Fruit fly (Drosophila melanogaster) whole organism, embryonic: ENCODE measurements around the gene SoxN.

Experiments used
- Atf-2 ChIP-seq: fragments of 200-800 bp; sonication (Bioruptor generic); optimal IDR thresholded peaks from 2 replicates; lab custom pipeline; 2016; ENCODE audit warnings: missing biosample characterization, missing genetic modification characterization
- Bteb2 ChIP-seq: fragments of 200-800 bp; sonication (Bioruptor generic); optimal IDR thresholded peaks from 2 replicates; lab custom pipeline; 2016; ENCODE audit warnings: missing biosample characterization, missing genetic modification characterization
- CG10267 ChIP-seq: fragments of 200-800 bp; sonication (Bioruptor generic); optimal IDR thresholded peaks from 2 replicates; lab custom pipeline; 2018; ENCODE audit warnings: missing biosample characterization, mild to moderate bottlenecking, missing genetic modification characterization, moderate library complexity
- CG10462 ChIP-seq: fragments of 200-800 bp; sonication (Bioruptor generic); optimal IDR thresholded peaks from 2 replicates; lab custom pipeline; 2016; ENCODE audit warnings: missing biosample characterization, missing genetic modification characterization
- CG10565 ChIP-seq: fragments of 200-800 bp; sonication (Bioruptor generic); optimal IDR thresholded peaks from 3 replicates; lab custom pipeline; 2016; ENCODE audit warnings: missing biosample characterization, mild to moderate bottlenecking, missing genetic modification characterization
- CG10959 ChIP-seq: fragments of 200-800 bp; sonication (Bioruptor generic); IDR thresholded peaks from 2 replicates; pipeline ENCODE4 v1.3.6; 2022; ENCODE audit warnings: missing biosample characterization, missing genetic modification characterization
- CG11247 ChIP-seq: fragments of 200-800 bp; sonication (Bioruptor generic); IDR thresholded peaks from 2 replicates; pipeline ENCODE4 v1.3.6; 2022; ENCODE audit warnings: missing biosample characterization, missing genetic modification characterization
- CG11398 ChIP-seq: fragments of 200-800 bp; sonication (Bioruptor generic); optimal IDR thresholded peaks from 2 replicates; lab custom pipeline; 2016; ENCODE audit warnings: missing biosample characterization, missing genetic modification characterization
- CG11695 ChIP-seq: fragments of 200-800 bp; sonication (Bioruptor generic); IDR thresholded peaks from 3 replicates; pipeline ENCODE4 v1.3.6; 2022; ENCODE audit warnings: missing biosample characterization, missing genetic modification characterization
- CG11723 ChIP-seq: fragments of 200-800 bp; sonication (Bioruptor generic); optimal IDR thresholded peaks from 2 replicates; lab custom pipeline; 2017; ENCODE audit warnings: missing biosample characterization, mild to moderate bottlenecking, missing genetic modification characterization
- CG13123 ChIP-seq: fragments of 200-800 bp; sonication (Bioruptor generic); optimal IDR thresholded peaks from 2 replicates; lab custom pipeline; 2016; ENCODE audit warnings: missing biosample characterization, missing genetic modification characterization
- CG13624 ChIP-seq: fragments of 200-800 bp; sonication (Bioruptor generic); optimal IDR thresholded peaks from 2 replicates; lab custom pipeline; 2016; ENCODE audit warnings: missing biosample characterization, missing genetic modification characterization
- CG15073 ChIP-seq: fragments of 200-800 bp; sonication (Bioruptor generic); optimal IDR thresholded peaks from 2 replicates; lab custom pipeline; 2016; ENCODE audit warnings: missing biosample characterization, missing genetic modification characterization
- CG16779 ChIP-seq: fragments of 200-800 bp; sonication (Bioruptor generic); IDR thresholded peaks from 2 replicates; pipeline ENCODE4 v1.3.6; 2022; ENCODE audit warnings: missing biosample characterization, missing genetic modification characterization
- CG2202 ChIP-seq: fragments of 200-800 bp; sonication (Bioruptor generic); optimal IDR thresholded peaks from 2 replicates; lab custom pipeline; 2018; ENCODE audit warnings: missing biosample characterization, mild to moderate bottlenecking, missing genetic modification characterization
- CG30403 ChIP-seq: fragments of 200-800 bp; sonication (Bioruptor generic); optimal IDR thresholded peaks from 3 replicates; lab custom pipeline; 2016; ENCODE audit warnings: missing biosample characterization, missing genetic modification characterization
- CG3163 ChIP-seq: fragments of 200-800 bp; sonication (Bioruptor generic); optimal IDR thresholded peaks from 3 replicates; lab custom pipeline; 2016; ENCODE audit warnings: missing biosample characterization, missing genetic modification characterization
- CG32532 ChIP-seq: fragments of 200-800 bp; sonication (Bioruptor generic); IDR thresholded peaks from 2 replicates; pipeline ENCODE4 v1.3.6; 2022; ENCODE audit warnings: missing biosample characterization, missing genetic modification characterization
- CG33557 ChIP-seq: fragments of 200-800 bp; sonication (Bioruptor generic); optimal IDR thresholded peaks from 2 replicates; lab custom pipeline; 2019; ENCODE audit warnings: missing biosample characterization, mild to moderate bottlenecking, missing genetic modification characterization, moderate library complexity
- CG3847 ChIP-seq: fragments of 200-800 bp; sonication (Bioruptor generic); IDR thresholded peaks from 2 replicates; pipeline ENCODE4 v1.3.6; 2022; ENCODE audit warnings: missing biosample characterization, missing genetic modification characterization
- CG7271 ChIP-seq: fragments of 200-800 bp; sonication (Bioruptor generic); optimal IDR thresholded peaks from 2 replicates; lab custom pipeline; 2018; ENCODE audit warnings: missing biosample characterization, mild to moderate bottlenecking, missing genetic modification characterization, moderate library complexity
- D19B ChIP-seq: fragments of 200-800 bp; sonication (Bioruptor generic); optimal IDR thresholded peaks from 2 replicates; lab custom pipeline; 2017; ENCODE audit warnings: missing biosample characterization, mild to moderate bottlenecking, missing genetic modification characterization
- ERR ChIP-seq: fragments of 200-800 bp; sonication (Bioruptor generic); optimal IDR thresholded peaks from 2 replicates; lab custom pipeline; 2016; ENCODE audit warnings: missing biosample characterization, missing genetic modification characterization
- Ets97D ChIP-seq: fragments of 200-800 bp; sonication (Bioruptor generic); optimal IDR thresholded peaks from 3 replicates; lab custom pipeline; 2016; ENCODE audit warnings: missing biosample characterization, missing genetic modification characterization
- Fer1 ChIP-seq: fragments of 200-800 bp; sonication (Bioruptor generic); optimal IDR thresholded peaks from 2 replicates; lab custom pipeline; 2017; ENCODE audit warnings: missing biosample characterization, mild to moderate bottlenecking, missing genetic modification characterization
- Jarid2 ChIP-seq: fragments of 200-800 bp; sonication (Bioruptor generic); optimal IDR thresholded peaks from 3 replicates; lab custom pipeline; 2017; ENCODE audit warnings: mild to moderate bottlenecking, missing biosample characterization, missing genetic modification reagents, missing genetic modification characterization
- NC2α ChIP-seq: fragments of 200-800 bp; sonication (Bioruptor generic); optimal IDR thresholded peaks from 2 replicates; lab custom pipeline; 2016; ENCODE audit warnings: missing biosample characterization, missing genetic modification characterization
- Oli ChIP-seq: fragments of 200-800 bp; sonication (Bioruptor generic); optimal IDR thresholded peaks from 2 replicates; lab custom pipeline; 2018; ENCODE audit warnings: missing biosample characterization, mild to moderate bottlenecking, missing genetic modification characterization, moderate library complexity
- Ptx1 ChIP-seq: fragments of 200-800 bp; sonication (Bioruptor generic); IDR thresholded peaks from 2 replicates; pipeline ENCODE4 v1.3.6; 2022; ENCODE audit warnings: missing biosample characterization, missing genetic modification characterization
- Rfx ChIP-seq: fragments of 200-800 bp; sonication (Bioruptor generic); IDR thresholded peaks from 2 replicates; pipeline ENCODE4 v1.3.6; 2022; ENCODE audit warnings: missing biosample characterization, missing genetic modification characterization
- Rx ChIP-seq: fragments of 200-800 bp; sonication (Bioruptor generic); IDR thresholded peaks from 2 replicates; pipeline ENCODE4 v1.3.6; 2022; ENCODE audit warnings: missing biosample characterization, missing genetic modification characterization
- Side ChIP-seq: fragments of 200-800 bp; sonication (Bioruptor generic); optimal IDR thresholded peaks from 2 replicates; lab custom pipeline; 2016; ENCODE audit warnings: missing biosample characterization, missing genetic modification characterization
- Ssrp ChIP-seq: fragments of 200-800 bp; sonication (Bioruptor generic); optimal IDR thresholded peaks from 2 replicates; lab custom pipeline; 2018; ENCODE audit warnings: missing biosample characterization, mild to moderate bottlenecking, missing genetic modification characterization, moderate library complexity
- TFAM ChIP-seq: fragments of 200-800 bp; sonication (Bioruptor generic); optimal IDR thresholded peaks from 2 replicates; lab custom pipeline; 2017; ENCODE audit warnings: missing biosample characterization, missing genetic modification characterization, inconsistent platforms
- ab ChIP-seq: fragments of 200-800 bp; sonication (Bioruptor generic); optimal IDR thresholded peaks from 2 replicates; lab custom pipeline; 2016; ENCODE audit warnings: missing biosample characterization, missing genetic modification characterization
- bcd ChIP-seq: fragments of 200-800 bp; sonication (Bioruptor generic); optimal IDR thresholded peaks from 2 replicates; lab custom pipeline; 2017; ENCODE audit warnings: missing biosample characterization, mild to moderate bottlenecking, missing genetic modification characterization
- da ChIP-seq: fragments of 200-800 bp; sonication (Bioruptor generic); optimal IDR thresholded peaks from 2 replicates; lab custom pipeline; 2016; ENCODE audit warnings: missing biosample characterization, missing genetic modification characterization
- disco-r ChIP-seq: fragments of 200-800 bp; sonication (Bioruptor generic); optimal IDR thresholded peaks from 2 replicates; lab custom pipeline; 2016; ENCODE audit warnings: missing biosample characterization, missing genetic modification characterization
- eve ChIP-seq, 2 experiments: fragments of >200 bp; optimal IDR thresholded peaks; 2 replicates each; lab custom pipeline; 2017; ENCODE audit warnings: missing biosample characterization in 2 of 2, missing genetic modification characterization in 2 of 2
- grau ChIP-seq: fragments of 200-800 bp; optimal IDR thresholded peaks from 3 replicates; lab custom pipeline; 2019; ENCODE audit warnings: missing biosample characterization, mild to moderate bottlenecking, missing genetic modification characterization, moderate library complexity
- hb ChIP-seq: fragments of 200-800 bp; sonication (Bioruptor generic); IDR thresholded peaks from 3 replicates; pipeline ENCODE4 v1.3.6; 2022; ENCODE audit warnings: missing biosample characterization, missing genetic modification characterization; ENCODE audit not compliant: partially characterized antibody
- jigr1 ChIP-seq: fragments of 200-800 bp; sonication (Bioruptor generic); IDR thresholded peaks from 3 replicates; pipeline ENCODE4 v1.3.6; 2022; ENCODE audit warnings: missing biosample characterization, missing genetic modification characterization
- kay ChIP-seq: fragments of 200-800 bp; sonication (Bioruptor generic); optimal IDR thresholded peaks from 2 replicates; lab custom pipeline; 2016; ENCODE audit warnings: missing biosample characterization, missing genetic modification characterization
- luna ChIP-seq: fragments of 200-800 bp; sonication (Bioruptor generic); optimal IDR thresholded peaks from 2 replicates; lab custom pipeline; 2016; ENCODE audit warnings: missing biosample characterization, missing genetic modification characterization
- mld ChIP-seq: fragments of 200-800 bp; sonication (Bioruptor generic); IDR thresholded peaks from 3 replicates; pipeline ENCODE4 v1.3.6; 2022; ENCODE audit warnings: missing biosample characterization, missing genetic modification characterization; ENCODE audit not compliant: partially characterized antibody
- org-1 ChIP-seq: fragments of 200-800 bp; sonication (Bioruptor generic); optimal IDR thresholded peaks from 2 replicates; lab custom pipeline; 2017; ENCODE audit warnings: missing biosample characterization, missing genetic modification characterization
- pfk ChIP-seq: fragments of 200-800 bp; sonication (Bioruptor generic); optimal IDR thresholded peaks from 2 replicates; lab custom pipeline; 2018; ENCODE audit warnings: missing biosample characterization, mild to moderate bottlenecking, missing genetic modification characterization, moderate library complexity
- pzg ChIP-seq: fragments of 200-800 bp; sonication (Bioruptor generic); optimal IDR thresholded peaks from 3 replicates; lab custom pipeline; 2018; ENCODE audit warnings: missing biosample characterization, mild to moderate bottlenecking, missing genetic modification characterization, moderate library complexity
- slbo ChIP-seq: fragments of 200-800 bp; sonication (Bioruptor generic); IDR thresholded peaks from 2 replicates; pipeline ENCODE4 v1.3.6; 2022; ENCODE audit warnings: missing biosample characterization, missing genetic modification characterization
- tx ChIP-seq: fragments of 200-800 bp; sonication (Bioruptor generic); optimal IDR thresholded peaks from 2 replicates; lab custom pipeline; 2016; ENCODE audit warnings: missing biosample characterization, missing genetic modification characterization
- vnd ChIP-seq: fragments of 200-800 bp; sonication (Bioruptor generic); IDR thresholded peaks from 3 replicates; pipeline ENCODE4 v1.3.6; 2022; ENCODE audit warnings: missing biosample characterization, missing genetic modification characterization; ENCODE audit not compliant: partially characterized antibody

Gene SoxN

dm6 chr2L:8834806-8835483 lies 9.5 kb downstream of the SoxN start (continued):
- peak; percentile 21; the same call in 1 of the 2 replicates for TF ChIP-seq Rfx (GFP tag; lab: Robert Waterston, UW)
- TF ChIP-seq CG2202 (tag; lab: Kevin White, UChicago), result peak; percentile 2
- TF ChIP-seq CG13624 (GFP tag; lab: Kevin White, UChicago), result no peak
- TF ChIP-seq CG33557 (GFP tag; lab: Kevin White, UChicago), result no peak
- no peak for TF ChIP-seq pfk (GFP tag; lab: Kevin White, UChicago)
- no peak for TF ChIP-seq Atf-2
- TF ChIP-seq jigr1 (GFP tag; lab: Robert Waterston, UW), result peak; percentile 36; the same call in 1 of the 3 replicates
- TF ChIP-seq ERR (GFP tag; lab: Kevin White, UChicago), result no peak
- TF ChIP-seq CG16779 (GFP tag; lab: Robert Waterston, UW), result no peak
- TF ChIP-seq Ptx1 (GFP tag; lab: Robert Waterston, UW), result peak; percentile 81
- TF ChIP-seq da (GFP tag; lab: Kevin White, UChicago), result no peak
- peak; percentile 18 for TF ChIP-seq CG10565 (GFP tag; lab: Kevin White, UChicago)
- peak; percentile 49 for TF ChIP-seq Rx (GFP tag; lab: Robert Waterston, UW)
- no peak for TF ChIP-seq Side (GFP tag; lab: Kevin White, UChicago)
- no peak for TF ChIP-seq mld (GFP tag; lab: Robert Waterston, UW)
- TF ChIP-seq CG11398, result no peak
- peak; percentile 64 for TF ChIP-seq CG11247 (GFP tag; lab: Robert Waterston, UW)
- peak; percentile 30; the same call in 1 of the 2 replicates for TF ChIP-seq CG32532 (GFP tag; lab: Robert Waterston, UW)
- no peak for TF ChIP-seq tx (GFP tag; lab: Kevin White, UChicago)
- no peak for TF ChIP-seq CG13123 (GFP tag; lab: Kevin White, UChicago)
- no peak for TF ChIP-seq pzg (GFP tag; lab: Kevin White, UChicago)
- TF ChIP-seq D19B, result no peak
- peak; percentile 32 for TF ChIP-seq Jarid2 (GFP tag; lab: Kevin White, UChicago)
- peak; percentile 37 for TF ChIP-seq CG11723
- TF ChIP-seq CG7271, result no peak
- TF ChIP-seq kay (GFP tag; lab: Kevin White, UChicago), result no peak
- TF ChIP-seq TFAM (GFP tag; lab: Kevin White, UChicago), result no peak
- TF ChIP-seq eve (GFP tag; optimal IDR thresholded peaks at IDR 0.05; lab: Kevin White, UChicago), result peak in 1 of 2 experiments; percentile 82
- TF ChIP-seq hb, result no peak
- peak; percentile 41 for TF ChIP-seq bcd
- no peak for TF ChIP-seq vnd (GFP tag; lab: Robert Waterston, UW)
- peak; percentile 35; the same call in 1 of the 2 replicates for TF ChIP-seq slbo (GFP tag; lab: Robert Waterston, UW)
- TF ChIP-seq CG3163, result no peak
- no peak for TF ChIP-seq CG3847
- peak; percentile 51 for TF ChIP-seq Ssrp
- peak; percentile 29 for TF ChIP-seq Ets97D (GFP tag; lab: Kevin White, UChicago)
- no peak for TF ChIP-seq NC2α (GFP tag; lab: Kevin White, UChicago)
- TF ChIP-seq luna (GFP tag; lab: Kevin White, UChicago), result no peak
- TF ChIP-seq ab (GFP tag; lab: Kevin White, UChicago), result no peak
- peak; percentile 23 for TF ChIP-seq org-1
- TF ChIP-seq Bteb2, result no peak
- TF ChIP-seq CG11695 (GFP tag; lab: Robert Waterston, UW), result peak; percentile 65
- peak; percentile 64 for TF ChIP-seq CG30403 (GFP tag; lab: Kevin White, UChicago)
- TF ChIP-seq CG10959 (GFP tag; lab: Robert Waterston, UW), result peak; percentile 88
- peak; percentile 72 for TF ChIP-seq Oli
- no peak for TF ChIP-seq CG10462 (GFP tag; lab: Kevin White, UChicago)
- no peak for TF ChIP-seq CG15073 (GFP tag; lab: Kevin White, UChicago)
- TF ChIP-seq Fer1 (GFP tag; lab: Kevin White, UChicago), result no peak
- no peak for TF ChIP-seq disco-r (GFP tag; lab: Kevin White, UChicago)
- peak; percentile 59 for TF ChIP-seq CG10267 (tag; lab: Kevin White, UChicago)
- peak; percentile 50 for TF ChIP-seq grau (tag; lab: Kevin White, UChicago)
